Fruit fly (Drosophila melanogaster) whole organism, embryonic: Measurements from ENCODE around the gene Spn27A.

Source experiments
- Adf1 ChIP-seq: fragments of 200-800 bp; sonication (Bioruptor generic); IDR thresholded peaks from 2 replicates; pipeline ENCODE4 v1.3.6; 2022; ENCODE audit warnings: missing biosample characterization, missing genetic modification characterization
- Bteb2 ChIP-seq: fragments of 200-800 bp; sonication (Bioruptor generic); optimal IDR thresholded peaks from 2 replicates; lab custom pipeline; 2016; ENCODE audit warnings: missing biosample characterization, missing genetic modification characterization
- CG11398 ChIP-seq: fragments of 200-800 bp; sonication (Bioruptor generic); optimal IDR thresholded peaks from 2 replicates; lab custom pipeline; 2016; ENCODE audit warnings: missing biosample characterization, missing genetic modification characterization
- CG12236 ChIP-seq: fragments of 200-800 bp; sonication (Bioruptor generic); optimal IDR thresholded peaks from 2 replicates; lab custom pipeline; 2016; ENCODE audit warnings: missing biosample characterization, missing genetic modification characterization
- CG12659 ChIP-seq: fragments of 200-800 bp; sonication (Bioruptor generic); optimal IDR thresholded peaks from 3 replicates; lab custom pipeline; 2017; ENCODE audit warnings: mild to moderate bottlenecking, missing biosample characterization, missing genetic modification reagents, missing genetic modification characterization
- CG1647 ChIP-seq: fragments of 200-800 bp; sonication (Bioruptor generic); optimal IDR thresholded peaks from 3 replicates; lab custom pipeline; 2016; ENCODE audit warnings: missing biosample characterization, missing genetic modification characterization
- CG2712 ChIP-seq: fragments of 200-800 bp; optimal IDR thresholded peaks from 3 replicates; lab custom pipeline; 2019; ENCODE audit warnings: missing biosample characterization, mild to moderate bottlenecking, missing genetic modification characterization, moderate library complexity
- CG5245 ChIP-seq: fragments of 200-800 bp; sonication (Bioruptor generic); optimal IDR thresholded peaks from 3 replicates; lab custom pipeline; 2016; ENCODE audit warnings: missing biosample characterization, missing genetic modification characterization
- CG6272 ChIP-seq: fragments of 200-800 bp; sonication (Bioruptor generic); IDR thresholded peaks from 2 replicates; pipeline ENCODE4 v1.3.6; 2022; ENCODE audit warnings: missing biosample characterization, missing genetic modification characterization
- CG6765 ChIP-seq: fragments of 200-800 bp; sonication (Bioruptor generic); optimal IDR thresholded peaks from 3 replicates; lab custom pipeline; 2017; ENCODE audit warnings: missing biosample characterization, mild to moderate bottlenecking, missing genetic modification characterization
- CG7928 ChIP-seq: fragments of 200-800 bp; sonication (Bioruptor generic); optimal IDR thresholded peaks from 2 replicates; lab custom pipeline; 2017; ENCODE audit warnings: missing biosample characterization, mild to moderate bottlenecking, missing genetic modification characterization
- CG8089 ChIP-seq: fragments of 200-800 bp; sonication (Bioruptor generic); optimal IDR thresholded peaks from 3 replicates; lab custom pipeline; 2016; ENCODE audit warnings: missing biosample characterization, missing genetic modification characterization
- Chrac-16 ChIP-seq: fragments of 200-800 bp; sonication (Bioruptor generic); optimal IDR thresholded peaks from 3 replicates; lab custom pipeline; 2016; ENCODE audit warnings: missing biosample characterization, missing genetic modification characterization
- CkIIα-i1 ChIP-seq: fragments of 200-800 bp; sonication (Bioruptor generic); IDR thresholded peaks from 2 replicates; pipeline ENCODE4 v1.3.6; 2022; ENCODE audit warnings: missing biosample characterization, missing genetic modification characterization
- D19B ChIP-seq: fragments of 200-800 bp; sonication (Bioruptor generic); optimal IDR thresholded peaks from 2 replicates; lab custom pipeline; 2017; ENCODE audit warnings: missing biosample characterization, mild to moderate bottlenecking, missing genetic modification characterization
- Dll ChIP-seq: fragments of 200-800 bp; sonication (Bioruptor generic); IDR thresholded peaks from 4 replicates; pipeline ENCODE4 v1.3.6; 2022; ENCODE audit warnings: missing biosample characterization, missing genetic modification characterization; ENCODE audit not compliant: partially characterized antibody
- Drgx ChIP-seq: fragments of 200-800 bp; sonication (Bioruptor generic); IDR thresholded peaks from 2 replicates; pipeline ENCODE4 v1.3.6; 2022; ENCODE audit warnings: missing biosample characterization, missing genetic modification characterization
- Hey ChIP-seq: fragments of 200-800 bp; sonication (Bioruptor generic); optimal IDR thresholded peaks from 3 replicates; lab custom pipeline; 2018; ENCODE audit warnings: missing biosample characterization, mild to moderate bottlenecking, missing genetic modification characterization
- HmgD ChIP-seq: fragments of 200-800 bp; sonication (Bioruptor generic); optimal IDR thresholded peaks from 3 replicates; lab custom pipeline; 2016; ENCODE audit warnings: missing biosample characterization, missing genetic modification characterization
- Lhr ChIP-seq: fragments of 200-800 bp; sonication (Bioruptor generic); optimal IDR thresholded peaks from 3 replicates; lab custom pipeline; 2017; ENCODE audit warnings: mild to moderate bottlenecking, missing biosample characterization, missing genetic modification reagents, missing genetic modification characterization
- NC2β ChIP-seq: fragments of 200-800 bp; sonication (Bioruptor generic); optimal IDR thresholded peaks from 2 replicates; lab custom pipeline; 2016; ENCODE audit warnings: missing biosample characterization, missing genetic modification characterization
- Rfx ChIP-seq: fragments of 200-800 bp; sonication (Bioruptor generic); IDR thresholded peaks from 2 replicates; pipeline ENCODE4 v1.3.6; 2022; ENCODE audit warnings: missing biosample characterization, missing genetic modification characterization
- TFAM ChIP-seq: fragments of 200-800 bp; sonication (Bioruptor generic); optimal IDR thresholded peaks from 2 replicates; lab custom pipeline; 2017; ENCODE audit warnings: missing biosample characterization, missing genetic modification characterization, inconsistent platforms
- Trl ChIP-seq, 3 experiments: fragments of >200 bp in 2 of 3; fragments of 200-800 bp in 1 of 3; sonication (Bioruptor generic) in 1 of 3; optimal IDR thresholded peaks; 2 replicates in 1 of 3; 3 replicates in 2 of 3; lab custom pipeline; 2016 to 2017; ENCODE audit warnings: missing biosample characterization in 1 of 3, missing genetic modification characterization in 1 of 3
- Vsx1 ChIP-seq: fragments of 200-800 bp; sonication (Bioruptor generic); optimal IDR thresholded peaks from 2 replicates; lab custom pipeline; 2017; ENCODE audit warnings: missing biosample characterization, mild to moderate bottlenecking, missing genetic modification characterization, missing genetic modification reagents
- abd-A ChIP-seq: fragments of 200-800 bp; sonication (Bioruptor generic); optimal IDR thresholded peaks from 3 replicates; lab custom pipeline; 2019; ENCODE audit warnings: missing biosample characterization, mild to moderate bottlenecking, missing genetic modification characterization, moderate library complexity
- btn ChIP-seq: fragments of 200-800 bp; sonication (Bioruptor generic); optimal IDR thresholded peaks from 2 replicates; lab custom pipeline; 2016; ENCODE audit warnings: missing biosample characterization, missing genetic modification characterization
- chinmo ChIP-seq: fragments of 200-800 bp; sonication (Bioruptor generic); IDR thresholded peaks from 4 replicates; pipeline ENCODE4 v1.3.6; 2022; ENCODE audit warnings: missing biosample characterization, missing genetic modification characterization; ENCODE audit not compliant: partially characterized antibody
- chn ChIP-seq: fragments of 200-800 bp; sonication (Bioruptor generic); optimal IDR thresholded peaks from 2 replicates; lab custom pipeline; 2016; ENCODE audit warnings: missing biosample characterization, missing genetic modification characterization
- danr ChIP-seq: fragments of 200-800 bp; sonication (Bioruptor generic); IDR thresholded peaks from 2 replicates; pipeline ENCODE4 v1.3.6; 2022; ENCODE audit warnings: missing biosample characterization, missing genetic modification characterization
- dmrt99B ChIP-seq: fragments of 200-800 bp; sonication (Bioruptor generic); optimal IDR thresholded peaks from 2 replicates; lab custom pipeline; 2018; ENCODE audit warnings: missing biosample characterization, mild to moderate bottlenecking, missing genetic modification characterization, moderate library complexity
- en ChIP-seq: fragments of 200-800 bp; sonication (Bioruptor generic); optimal IDR thresholded peaks from 2 replicates; lab custom pipeline; 2016; ENCODE audit warnings: missing biosample characterization, missing genetic modification characterization
- eve ChIP-seq, 2 experiments: fragments of >200 bp; optimal IDR thresholded peaks; 2 replicates each; lab custom pipeline; 2017; ENCODE audit warnings: missing biosample characterization in 2 of 2, missing genetic modification characterization in 2 of 2
- eyg ChIP-seq: fragments of 200-800 bp; sonication (Bioruptor generic); optimal IDR thresholded peaks from 3 replicates; lab custom pipeline; 2016; ENCODE audit warnings: missing biosample characterization, missing genetic modification characterization
- hbn ChIP-seq: fragments of 200-800 bp; sonication (Bioruptor generic); IDR thresholded peaks from 2 replicates; pipeline ENCODE4 v1.3.6; 2022; ENCODE audit warnings: missing biosample characterization, missing genetic modification characterization; ENCODE audit not compliant: partially characterized antibody
- kni ChIP-seq: fragments of 200-800 bp; sonication (Bioruptor generic); optimal IDR thresholded peaks from 3 replicates; lab custom pipeline; 2017; ENCODE audit warnings: mild to moderate bottlenecking, missing biosample characterization, missing genetic modification reagents, missing genetic modification characterization
- mld ChIP-seq: fragments of 200-800 bp; sonication (Bioruptor generic); IDR thresholded peaks from 3 replicates; pipeline ENCODE4 v1.3.6; 2022; ENCODE audit warnings: missing biosample characterization, missing genetic modification characterization; ENCODE audit not compliant: partially characterized antibody
- nmo ChIP-seq: fragments of 200-800 bp; sonication (Bioruptor generic); optimal IDR thresholded peaks from 2 replicates; lab custom pipeline; 2018; ENCODE audit warnings: missing biosample characterization, mild to moderate bottlenecking, missing genetic modification characterization, moderate library complexity
- peb ChIP-seq: fragments of 200-800 bp; sonication (Bioruptor generic); IDR thresholded peaks from 2 replicates; pipeline ENCODE4 v1.3.6; 2022; ENCODE audit warnings: missing biosample characterization, missing genetic modification characterization
- pita ChIP-seq: fragments of 200-800 bp; sonication (Bioruptor generic); optimal IDR thresholded peaks from 2 replicates; lab custom pipeline; 2017; ENCODE audit warnings: missing biosample characterization, mild to moderate bottlenecking, missing genetic modification characterization
- prd ChIP-seq, 3 experiments: fragments of >200 bp in 2 of 3; fragments of 200-800 bp in 1 of 3; sonication (Bioruptor generic) in 1 of 3; optimal IDR thresholded peaks in 2 of 3; IDR thresholded peaks in 1 of 3; 2 replicates in 2 of 3; 3 replicates in 1 of 3; pipeline versions ENCODE4 v1.3.6 to Lab custom; 2017 to 2022; ENCODE audit warnings: missing biosample characterization in 1 of 3, missing genetic modification characterization in 1 of 3
- scrt ChIP-seq: fragments of 200-800 bp; sonication (Bioruptor generic); optimal IDR thresholded peaks from 2 replicates; lab custom pipeline; 2018; ENCODE audit warnings: missing biosample characterization, mild to moderate bottlenecking, missing genetic modification characterization, moderate library complexity
- seq ChIP-seq: fragments of 200-800 bp; sonication (Bioruptor generic); IDR thresholded peaks from 2 replicates; pipeline ENCODE4 v1.3.6; 2022; ENCODE audit warnings: missing biosample characterization, missing genetic modification characterization
- tio ChIP-seq: fragments of 200-800 bp; sonication (Bioruptor generic); optimal IDR thresholded peaks from 2 replicates; lab custom pipeline; 2017; ENCODE audit warnings: missing biosample characterization, missing genetic modification characterization, inconsistent platforms
- tna ChIP-seq: fragments of 200-800 bp; sonication (Bioruptor generic); IDR thresholded peaks from 2 replicates; pipeline ENCODE4 v1.3.6; 2022; ENCODE audit warnings: missing biosample characterization, missing genetic modification characterization; ENCODE audit not compliant: partially characterized antibody
- trem ChIP-seq: fragments of 200-800 bp; optimal IDR thresholded peaks from 3 replicates; lab custom pipeline; 2019; ENCODE audit warnings: missing biosample characterization, mild to moderate bottlenecking, missing genetic modification characterization, moderate library complexity
- ttk ChIP-seq: fragments of 200-800 bp; sonication (Bioruptor generic); IDR thresholded peaks from 2 replicates; pipeline ENCODE4 v2.1.2; 2022; ENCODE audit warnings: missing biosample characterization, missing genetic modification characterization
- twi ChIP-seq: fragments of 200-800 bp; optimal IDR thresholded peaks from 2 replicates; lab custom pipeline; 2019; ENCODE audit warnings: missing biosample characterization, mild to moderate bottlenecking, missing genetic modification characterization, moderate library complexity
- wdn ChIP-seq: fragments of 200-800 bp; sonication (Bioruptor generic); IDR thresholded peaks from 2 replicates; pipeline ENCODE4 v1.3.6; 2022; ENCODE audit warnings: missing biosample characterization, missing genetic modification characterization
- wor ChIP-seq: fragments of 200-800 bp; sonication (Bioruptor generic); IDR thresholded peaks from 2 replicates; pipeline ENCODE4 v1.3.6; 2022; ENCODE audit warnings: missing biosample characterization, missing genetic modification characterization
- zfh2 ChIP-seq: fragments of 200-800 bp; sonication (Bioruptor generic); optimal IDR thresholded peaks from 2 replicates; lab custom pipeline; 2016; ENCODE audit warnings: missing biosample characterization, missing genetic modification characterization

Spn27A gene

dm6 chr2L:6698387-6698786 is 25.2 kb upstream of the Spn27A start (continued):
- TF ChIP-seq CkIIα-i1 (GFP tag; lab: Robert Waterston, UW) (no peak), scrt (GFP tag; lab: Kevin White, UChicago) (no peak), NC2β (GFP tag; lab: Kevin White, UChicago) (peak; percentile 21), Chrac-16 (GFP tag; lab: Kevin White, UChicago) (peak; percentile 17), Bteb2 (GFP tag; lab: Kevin White, UChicago) (no peak), CG2712 (tag; lab: Kevin White, UChicago) (peak; percentile 61), kni (GFP tag; lab: Kevin White, UChicago) (no peak), wor (no peak), ttk (GFP tag; lab: Robert Waterston, UW) (peak; percentile 42), D19B (no peak), dmrt99B (tag; lab: Kevin White, UChicago) (peak; percentile 48), wdn (GFP tag; lab: Robert Waterston, UW) (no peak), Drgx (peak; percentile 80), Adf1 (no peak), CG7928 (GFP tag; lab: Kevin White, UChicago) (no peak), CG5245 (no peak), chinmo (GFP tag; lab: Robert Waterston, UW) (no peak), mld (GFP tag; lab: Robert Waterston, UW) (no peak), prd (optimal IDR thresholded peaks at IDR 0.05; lab: Kevin White, UChicago) (no peak), prd (GFP tag; IDR thresholded peaks at IDR 0.05; lab: Robert Waterston, UW) (peak; percentile 87), abd-A (tag; lab: Kevin White, UChicago) (no peak), danr (GFP tag; lab: Robert Waterston, UW) (no peak), Lhr (GFP tag; lab: Kevin White, UChicago) (no peak), CG11398 (GFP tag; lab: Kevin White, UChicago) (no peak), CG8089 (GFP tag; lab: Kevin White, UChicago) (no peak), tio (GFP tag; lab: Kevin White, UChicago) (peak; percentile 2), HmgD (GFP tag; lab: Kevin White, UChicago) (no peak), pita (GFP tag; lab: Kevin White, UChicago) (no peak), trem (peak; percentile 4), tna (GFP tag; lab: Robert Waterston, UW) (no peak), chn (GFP tag; lab: Kevin White, UChicago) (peak; percentile 42), twi (tag; lab: Kevin White, UChicago) (no peak), zfh2 (GFP tag; lab: Kevin White, UChicago) (peak; percentile 1), eyg (no peak), CG6765 (no peak), nmo (GFP tag; lab: Kevin White, UChicago) (peak; percentile 39), Trl (optimal IDR thresholded peaks at IDR 0.05; lab: Kevin White, UChicago) (no peak), Trl (GFP tag; optimal IDR thresholded peaks at IDR 0.05; lab: Kevin White, UChicago) (no peak), btn (no peak), Rfx (GFP tag; lab: Robert Waterston, UW) (peak; percentile 64), seq (GFP tag; lab: Robert Waterston, UW) (peak; percentile 63; the same call in 1 of the 2 replicates), CG12659 (GFP tag; lab: Kevin White, UChicago) (no peak), CG1647 (GFP tag; lab: Kevin White, UChicago) (no peak), Vsx1 (GFP tag; lab: Kevin White, UChicago) (no peak), Dll (GFP tag; lab: Robert Waterston, UW) (no peak), peb (GFP tag; lab: Robert Waterston, UW) (no peak), Hey (no peak), hbn (no peak), CG12236 (GFP tag; lab: Kevin White, UChicago) (peak; percentile 21), en (GFP tag; lab: Kevin White, UChicago) (no peak), TFAM (GFP tag; lab: Kevin White, UChicago) (no peak), CG6272 (GFP tag; lab: Robert Waterston, UW) (no peak), eve (GFP tag; optimal IDR thresholded peaks at IDR 0.05; lab: Kevin White, UChicago) (no peak)
